Fruit fly (Drosophila melanogaster) S2 (cell line): ENCODE measurements around the gene Notum.
A peak's percentile ranks its signal among the peaks of the same experiment; 100 is the strongest.

Experiments
- CG8478 ChIP-seq: fragments of >200 bp; optimal IDR thresholded peaks from 2 replicates; lab custom pipeline; 2018
- CTCF ChIP-seq, 2 experiments: fragments of >200 bp; optimal IDR thresholded peaks; 2 replicates each; lab custom pipeline; 2018

The Notum gene

dm6 chr3L:16023020-16023648 is at the start of gene Notum:
Gene Notum, plus strand, starts transcription at chr3L:16023480.
- TF ChIP-seq CTCF (optimal IDR thresholded peaks at IDR 0.05; lab: Kevin White, UChicago) (no peak), CG8478 (no peak)

DNA sequence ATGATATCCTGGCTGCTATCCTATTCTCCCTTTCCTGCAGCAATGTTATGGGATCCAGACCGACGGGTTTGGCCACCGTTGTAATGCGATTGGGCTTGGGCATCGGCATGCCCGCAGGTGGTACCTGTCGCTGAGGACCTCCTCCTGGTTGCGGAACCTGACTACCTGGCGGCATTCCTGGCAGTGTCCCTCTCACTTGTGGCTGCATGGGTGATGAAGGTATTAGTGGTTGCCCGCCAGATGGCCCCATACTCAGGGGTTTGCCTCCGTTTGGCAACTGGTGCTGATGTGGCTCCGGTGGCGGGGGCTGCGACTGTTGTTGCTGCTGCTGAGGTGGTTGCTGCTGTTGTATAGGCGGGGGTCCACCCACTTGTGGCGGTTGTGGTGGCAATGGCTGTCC is 49.1 kb upstream of the Notum start:
- no peak for TF ChIP-seq CTCF (optimal IDR thresholded peaks at IDR 0.05; lab: Kevin White, UChicago)
- TF ChIP-seq CG8478 = no peak

- TF ChIP-seq CG8478 = no peak
- TF ChIP-seq CTCF (optimal IDR thresholded peaks at IDR 0.05; lab: Kevin White, UChicago) = no peak
Measured at dm6 chr3L:15975068-15975467, 48.2 kb upstream of the Notum start, which contains the start of gene CG17026. Gene CG17026, plus strand, starts transcription at chr3L:15975368.

DNA sequence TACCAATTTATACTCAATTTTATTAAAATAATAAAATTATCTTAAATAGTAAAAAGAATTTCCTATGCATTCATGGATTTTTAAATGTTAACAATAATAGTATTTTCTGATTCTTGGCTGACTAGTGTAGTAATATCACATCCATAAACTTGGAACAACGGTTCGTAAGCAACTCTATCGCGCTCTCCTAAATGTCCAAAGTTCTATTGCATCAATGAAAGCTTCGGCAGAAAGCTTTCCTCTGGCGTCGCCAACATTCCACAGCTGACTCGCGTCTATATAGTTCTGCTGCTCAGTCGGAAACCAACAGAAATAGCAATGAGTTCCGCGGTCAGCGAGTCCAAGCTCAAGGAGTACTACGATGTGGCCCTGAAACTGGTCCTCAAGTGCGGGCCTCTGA is 46.5 kb upstream of the Notum start, which contains the start of gene CG17029:
TSS of gene CG17029 (plus strand) at position 113 of the 400 bp plus-strand sequence.
- TF ChIP-seq CG8478 = no peak
- TF ChIP-seq CTCF (optimal IDR thresholded peaks at IDR 0.05; lab: Kevin White, UChicago) = no peak

dm6 chr3L:15977565-15977964 is 45.7 kb upstream of the Notum start:
- TF ChIP-seq CTCF (optimal IDR thresholded peaks at IDR 0.05; lab: Kevin White, UChicago) (no peak), CG8478 (no peak)

DNA sequence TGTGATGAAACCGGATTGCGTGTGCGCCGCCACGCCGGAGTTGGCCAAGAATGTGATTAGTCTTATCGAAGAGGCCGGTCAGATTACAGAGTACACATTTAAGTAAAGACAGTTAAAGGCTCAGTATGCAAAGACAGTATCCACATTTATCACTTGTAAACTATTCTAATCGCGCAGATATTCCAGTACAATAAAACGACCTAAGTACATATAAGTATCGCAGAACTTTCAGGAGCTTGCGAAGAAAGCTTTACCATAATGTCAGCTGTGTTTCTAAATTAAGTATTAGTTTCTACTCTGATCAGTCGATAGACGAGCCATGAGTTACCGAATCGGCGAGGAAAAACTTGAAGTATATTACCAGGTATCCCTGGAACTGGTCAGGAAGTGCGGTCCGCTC is 45.1 kb upstream of the Notum start, which contains the start of gene CG17028:
TSS of gene CG17028 (plus strand) at position 301 of the 400 bp plus-strand sequence.
- TF ChIP-seq CTCF (optimal IDR thresholded peaks at IDR 0.05; lab: Kevin White, UChicago) = no peak
- no peak for TF ChIP-seq CG8478

dm6 chr3L:15979240-15979639 is 44.0 kb upstream of the Notum start:
- TF ChIP-seq CTCF (optimal IDR thresholded peaks at IDR 0.05; lab: Kevin White, UChicago) = no peak
- no peak for TF ChIP-seq CG8478

DNA sequence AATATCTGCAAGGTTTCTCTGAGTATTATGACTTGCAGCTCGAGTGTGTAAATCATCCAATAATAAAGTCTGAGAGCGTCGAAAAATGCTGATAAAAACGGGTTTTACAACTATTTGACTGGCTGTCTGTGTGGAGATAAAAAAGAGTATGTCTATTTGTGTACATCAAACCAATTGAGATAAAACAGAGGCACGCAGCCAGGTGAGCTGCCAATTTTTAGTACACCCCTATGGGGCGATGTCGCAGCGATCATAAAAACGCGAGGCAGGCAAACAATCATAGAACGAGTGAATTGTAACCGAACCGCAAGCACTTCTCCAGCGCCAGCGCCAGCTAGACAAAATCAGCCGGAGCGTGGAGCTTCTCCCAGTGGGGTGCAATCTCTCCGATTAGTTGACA is 43.4 kb upstream of the Notum start, which contains the start of gene CG17027:
TSS of gene CG17027 (plus strand) at position 189 of the 400 bp plus-strand sequence.
- TF ChIP-seq CTCF (optimal IDR thresholded peaks at IDR 0.05; lab: Kevin White, UChicago) (no peak), CG8478 (no peak)

dm6 chr3L:15981403-15981802 is 41.9 kb upstream of the Notum start:
- TF ChIP-seq CG8478 (no peak), CTCF (optimal IDR thresholded peaks at IDR 0.05; lab: Kevin White, UChicago) (no peak)

DNA sequence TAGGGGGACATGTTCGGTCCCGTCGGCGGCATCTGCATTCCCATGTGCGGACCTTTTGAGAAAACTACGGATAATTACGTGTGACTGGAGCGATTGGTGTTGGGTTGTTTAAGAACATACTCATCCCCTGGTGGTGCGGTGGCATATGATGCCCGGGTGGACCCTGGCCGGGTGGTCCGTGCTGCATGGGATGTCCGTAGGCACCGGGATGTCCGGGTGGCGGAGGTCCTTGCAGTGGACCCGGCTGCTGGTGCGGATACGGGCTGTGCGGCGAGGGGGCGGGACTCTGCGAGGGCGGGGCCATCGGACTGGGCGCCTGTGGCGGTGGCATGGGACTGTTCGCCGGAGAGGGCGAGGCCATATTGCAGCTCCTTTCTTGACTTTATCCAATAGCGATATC is 41.1 kb upstream of the Notum start:
- TF ChIP-seq CG8478 = no peak
- no peak for TF ChIP-seq CTCF (optimal IDR thresholded peaks at IDR 0.05; lab: Kevin White, UChicago)

- TF ChIP-seq CG8478 (no peak), CTCF (optimal IDR thresholded peaks at IDR 0.05; lab: Kevin White, UChicago) (no peak)
Measured at dm6 chr3L:15982783-15983432, 40.4 kb upstream of the Notum start, which contains the start of the genes brm and Arl1. Gene brm, minus strand, starts transcription at chr3L:15982869. Gene Arl1, plus strand, starts transcription at chr3L:15983135.

- no peak for TF ChIP-seq CTCF (optimal IDR thresholded peaks at IDR 0.05; lab: Kevin White, UChicago)
- no peak for TF ChIP-seq CG8478
Measured at dm6 chr3L:15987635-15988034, 35.6 kb upstream of the Notum start, which contains the start of gene PolD1. Gene PolD1, minus strand, starts transcription at chr3L:15987815.

DNA sequence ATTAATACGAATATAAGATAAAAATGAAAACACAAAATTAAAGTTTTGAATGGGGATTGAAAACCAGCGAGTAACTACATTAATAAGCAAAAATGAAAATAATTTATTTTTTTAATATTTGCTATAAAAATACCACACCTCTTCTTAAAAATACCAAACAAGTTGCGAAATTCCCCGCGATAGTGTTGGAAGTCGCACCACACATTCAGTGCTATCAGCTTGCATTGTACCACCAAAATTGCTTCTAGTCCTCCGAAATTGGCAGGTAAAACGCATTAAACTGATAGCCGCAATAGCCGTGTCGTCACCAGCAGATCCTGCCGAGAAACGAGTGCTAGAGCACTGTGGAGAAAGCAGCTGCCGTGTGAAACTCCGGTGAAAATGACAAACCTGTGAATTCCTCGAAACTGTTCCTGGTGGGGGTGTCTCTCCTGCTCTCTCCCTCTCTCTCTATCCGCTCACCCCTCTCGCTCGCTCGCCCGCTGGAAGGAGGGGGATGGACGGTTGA is 35.2 kb upstream of the Notum start, which contains the start of gene Hip14:
TSS of gene Hip14 (plus strand) at position 198 of the 508 bp plus-strand sequence.
- TF ChIP-seq CTCF (optimal IDR thresholded peaks at IDR 0.05; lab: Kevin White, UChicago) (peak in 1 of 2 experiments; percentile 32), CG8478 (no peak)

DNA sequence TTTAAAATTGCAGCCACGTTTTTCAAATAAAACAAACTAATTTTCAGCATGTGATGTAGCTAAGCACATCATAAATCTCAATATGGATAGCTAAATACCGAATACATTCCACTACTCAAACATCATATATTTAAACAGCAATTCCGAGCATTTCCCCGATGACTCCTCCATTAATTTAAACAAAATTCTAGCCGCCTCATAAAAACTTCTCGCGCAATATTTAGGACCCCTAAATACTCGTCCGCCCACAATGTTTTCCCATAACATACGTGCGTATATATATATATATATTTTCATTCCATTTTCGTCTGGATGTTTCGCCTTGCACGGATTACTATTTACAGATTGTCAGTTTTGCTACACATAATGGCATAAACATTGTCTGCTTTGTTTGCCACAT is 27.3 kb upstream of the Notum start:
- TF ChIP-seq CTCF (optimal IDR thresholded peaks at IDR 0.05; lab: Kevin White, UChicago) (no peak), CG8478 (no peak)

DNA sequence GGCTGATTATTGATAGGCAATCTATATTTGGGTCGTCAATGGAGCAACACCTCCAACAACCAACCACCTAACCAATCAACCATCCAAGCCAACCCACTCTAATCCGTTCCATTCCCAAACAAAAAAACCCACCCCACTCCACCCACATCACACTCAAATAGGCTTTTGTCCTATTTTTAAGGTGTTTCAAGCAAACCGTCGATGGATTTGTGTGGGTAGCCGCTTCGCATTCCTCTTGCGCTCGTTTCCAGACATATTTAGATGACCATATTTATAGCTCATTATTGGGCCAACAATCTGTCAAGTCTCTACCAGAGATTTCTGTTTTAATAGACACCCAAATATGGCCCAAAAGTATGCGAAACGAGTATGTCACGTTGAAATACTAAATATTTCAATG is 25.1 kb upstream of the Notum start:
- TF ChIP-seq CG8478 (no peak), CTCF (optimal IDR thresholded peaks at IDR 0.05; lab: Kevin White, UChicago) (no peak)
